Worm (Caenorhabditis elegans) whole organism, late embryonic: ENCODE data around the gene ZK697.8.

Source experiments
- ceh-31 ChIP-seq: sonication (generic microtip); optimal IDR thresholded peaks from 2 replicates; lab custom pipeline; 2016; ENCODE audit warnings: missing genetic modification characterization, missing compliant biosample characterization
- ceh-45 ChIP-seq: fragments of 200-800 bp; sonication (Bioruptor generic); IDR thresholded peaks from 2 replicates; pipeline ENCODE4 v1.3.6; 2022; ENCODE audit warnings: missing genetic modification reagents, missing genetic modification characterization, missing compliant biosample characterization
- elt-2 ChIP-seq: sonication (generic microtip); optimal IDR thresholded peaks from 2 replicates; lab custom pipeline; 2016; ENCODE audit warnings: missing genetic modification reagents, missing genetic modification characterization, missing compliant biosample characterization
- odd-2 ChIP-seq: sonication (generic microtip); optimal IDR thresholded peaks from 2 replicates; lab custom pipeline; 2017; ENCODE audit warnings: antibody characterized with exemption, mild to moderate bottlenecking, missing genetic modification characterization, missing compliant biosample characterization
- tbx-2 ChIP-seq: sonication (generic microtip); optimal IDR thresholded peaks from 2 replicates; lab custom pipeline; 2016; ENCODE audit warnings: missing genetic modification characterization, missing compliant biosample characterization

DNA sequence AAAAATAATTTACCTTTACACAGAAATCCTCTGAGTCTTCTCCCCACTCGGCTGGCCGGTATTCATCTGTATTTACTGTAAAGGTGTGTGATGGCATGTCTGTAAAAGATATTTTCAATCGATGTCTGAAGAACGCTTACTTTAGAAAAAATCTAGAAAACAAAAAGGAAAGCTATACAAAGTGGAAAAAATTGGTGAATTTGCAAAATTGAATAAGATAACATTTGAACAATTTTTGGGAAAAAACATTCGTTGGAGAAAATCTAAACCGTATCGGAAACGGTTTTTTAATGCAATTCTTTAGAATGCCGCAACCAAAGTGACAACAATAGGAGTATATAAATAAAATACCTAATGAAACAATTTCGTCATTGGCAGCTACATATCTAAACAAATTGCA, 33.0 kb upstream of the ZK697.8 start, which contains the start of gene F36H9.5:
- no peak for TF ChIP-seq ceh-45 (GFP tag; lab: Robert Waterston, UW)
- no peak for TF ChIP-seq tbx-2 (tag; lab: Kevin White, UChicago)
- TF ChIP-seq odd-2 (tag; lab: Kevin White, UChicago), result no peak
- no peak for TF ChIP-seq elt-2 (tag; lab: Kevin White, UChicago)
- no peak for TF ChIP-seq ceh-31
